Fruit fly (Drosophila melanogaster) whole organism, embryonic: Measurements from ENCODE around the gene Gale.
A peak's percentile ranks its signal among the peaks of the same experiment; 100 is the strongest.

Experiments used
- Awh ChIP-seq: fragments of 200-800 bp; sonication (Bioruptor generic); IDR thresholded peaks from 2 replicates; pipeline ENCODE4, ENCODE4 v1.3.6; 2022; ENCODE audit warnings: missing biosample characterization, missing genetic modification characterization
- BtbVII ChIP-seq: fragments of 200-800 bp; sonication (Bioruptor generic); optimal IDR thresholded peaks from 3 replicates; lab custom pipeline; 2017; ENCODE audit warnings: missing biosample characterization, mild to moderate bottlenecking, missing genetic modification characterization
- CG10321 ChIP-seq: fragments of 200-800 bp; sonication (Bioruptor generic); IDR thresholded peaks from 2 replicates; pipeline ENCODE4 v1.3.6; 2022; ENCODE audit warnings: missing biosample characterization, missing genetic modification characterization
- CG10979 ChIP-seq: fragments of 200-800 bp; sonication (Bioruptor generic); optimal IDR thresholded peaks from 2 replicates; lab custom pipeline; 2018; ENCODE audit warnings: missing biosample characterization, mild to moderate bottlenecking, missing genetic modification characterization, moderate library complexity
- CG12236 ChIP-seq: fragments of 200-800 bp; sonication (Bioruptor generic); optimal IDR thresholded peaks from 2 replicates; lab custom pipeline; 2016; ENCODE audit warnings: missing biosample characterization, missing genetic modification characterization
- CG13424 ChIP-seq: fragments of 200-800 bp; sonication (Bioruptor generic); optimal IDR thresholded peaks from 2 replicates; lab custom pipeline; 2019; ENCODE audit warnings: missing biosample characterization, mild to moderate bottlenecking, missing genetic modification characterization, moderate library complexity
- CG18262 ChIP-seq: fragments of 200-800 bp; optimal IDR thresholded peaks from 3 replicates; lab custom pipeline; 2019; ENCODE audit warnings: missing biosample characterization, mild to moderate bottlenecking, missing genetic modification characterization, moderate library complexity
- CG2129 ChIP-seq: fragments of 200-800 bp; sonication (Bioruptor generic); IDR thresholded peaks from 2 replicates; pipeline ENCODE4 v1.3.6; 2022; ENCODE audit warnings: missing biosample characterization, missing genetic modification characterization; ENCODE audit not compliant: partially characterized antibody
- CG2199 ChIP-seq: fragments of 200-800 bp; sonication (Bioruptor generic); IDR thresholded peaks from 3 replicates; pipeline ENCODE4 v1.3.6; 2022; ENCODE audit warnings: missing biosample characterization, missing genetic modification characterization
- CG2875 ChIP-seq: fragments of 200-800 bp; sonication (Bioruptor generic); optimal IDR thresholded peaks from 2 replicates; lab custom pipeline; 2017; ENCODE audit warnings: missing biosample characterization, mild to moderate bottlenecking, missing genetic modification characterization, missing genetic modification reagents
- CG30403 ChIP-seq: fragments of 200-800 bp; sonication (Bioruptor generic); optimal IDR thresholded peaks from 3 replicates; lab custom pipeline; 2016; ENCODE audit warnings: missing biosample characterization, missing genetic modification characterization
- CG33213 ChIP-seq: fragments of 200-800 bp; sonication (Bioruptor generic); optimal IDR thresholded peaks from 3 replicates; lab custom pipeline; 2016; ENCODE audit warnings: missing biosample characterization, missing genetic modification characterization
- CG3726 ChIP-seq: fragments of 200-800 bp; sonication (Bioruptor generic); IDR thresholded peaks from 3 replicates; pipeline ENCODE4, ENCODE4 v1.3.6; 2022; ENCODE audit warnings: missing biosample characterization, missing genetic modification characterization
- CG3838 ChIP-seq: fragments of 200-800 bp; sonication (Bioruptor generic); optimal IDR thresholded peaks from 3 replicates; lab custom pipeline; 2016; ENCODE audit warnings: missing biosample characterization, missing genetic modification characterization
- CG42726 ChIP-seq: fragments of 200-800 bp; sonication (Bioruptor generic); IDR thresholded peaks from 2 replicates; pipeline ENCODE4 v1.3.6; 2022; ENCODE audit warnings: missing biosample characterization, missing genetic modification characterization; ENCODE audit not compliant: partially characterized antibody
- CG4282 ChIP-seq: fragments of 200-800 bp; sonication (Bioruptor generic); optimal IDR thresholded peaks from 2 replicates; lab custom pipeline; 2016; ENCODE audit warnings: missing biosample characterization, missing genetic modification characterization
- CG4404 ChIP-seq: fragments of 200-800 bp; sonication (Bioruptor generic); IDR thresholded peaks from 2 replicates; pipeline ENCODE4 v1.3.6; 2022; ENCODE audit warnings: missing biosample characterization, missing genetic modification characterization
- CG4424 ChIP-seq: fragments of 200-800 bp; sonication (Bioruptor generic); optimal IDR thresholded peaks from 3 replicates; lab custom pipeline; 2016; ENCODE audit warnings: missing biosample characterization, missing genetic modification characterization
- CG5245 ChIP-seq: fragments of 200-800 bp; sonication (Bioruptor generic); optimal IDR thresholded peaks from 3 replicates; lab custom pipeline; 2016; ENCODE audit warnings: missing biosample characterization, missing genetic modification characterization
- CG5953 ChIP-seq: fragments of 200-800 bp; sonication (Bioruptor generic); IDR thresholded peaks from 2 replicates; pipeline ENCODE4 v1.3.6; 2022; ENCODE audit warnings: missing biosample characterization, missing genetic modification characterization
- CG6683 ChIP-seq: fragments of 200-800 bp; sonication (Bioruptor generic); optimal IDR thresholded peaks from 2 replicates; lab custom pipeline; 2017; ENCODE audit warnings: missing biosample characterization, mild to moderate bottlenecking, missing genetic modification characterization, missing genetic modification reagents
- CG8089 ChIP-seq: fragments of 200-800 bp; sonication (Bioruptor generic); optimal IDR thresholded peaks from 3 replicates; lab custom pipeline; 2016; ENCODE audit warnings: missing biosample characterization, missing genetic modification characterization
- CG8359 ChIP-seq: fragments of 200-800 bp; sonication (Bioruptor generic); optimal IDR thresholded peaks from 2 replicates; lab custom pipeline; 2017; ENCODE audit warnings: missing biosample characterization, mild to moderate bottlenecking, missing genetic modification characterization, borderline replicate concordance
- Chrac-16 ChIP-seq: fragments of 200-800 bp; sonication (Bioruptor generic); optimal IDR thresholded peaks from 3 replicates; lab custom pipeline; 2016; ENCODE audit warnings: missing biosample characterization, missing genetic modification characterization
- Dek ChIP-seq: fragments of 200-800 bp; sonication (Bioruptor generic); optimal IDR thresholded peaks from 3 replicates; lab custom pipeline; 2019; ENCODE audit warnings: missing biosample characterization, mild to moderate bottlenecking, missing genetic modification characterization, moderate library complexity
- Doc3 ChIP-seq: fragments of 200-800 bp; sonication (Bioruptor generic); IDR thresholded peaks from 3 replicates; pipeline ENCODE4 v1.3.6; 2022; ENCODE audit warnings: missing biosample characterization, missing genetic modification characterization; ENCODE audit not compliant: partially characterized antibody
- HmgZ ChIP-seq: fragments of 200-800 bp; sonication (Bioruptor generic); optimal IDR thresholded peaks from 2 replicates; lab custom pipeline; 2018; ENCODE audit warnings: missing biosample characterization, mild to moderate bottlenecking, missing genetic modification characterization
- NK7.1 ChIP-seq: fragments of 200-800 bp; sonication (Bioruptor generic); optimal IDR thresholded peaks from 3 replicates; lab custom pipeline; 2016; ENCODE audit warnings: missing biosample characterization, missing genetic modification characterization
- Opbp ChIP-seq: fragments of 200-800 bp; sonication (Bioruptor generic); IDR thresholded peaks from 3 replicates; pipeline ENCODE4 v1.3.6; 2022; ENCODE audit warnings: missing biosample characterization, missing genetic modification characterization; ENCODE audit not compliant: partially characterized antibody
- Ptx1 ChIP-seq: fragments of 200-800 bp; sonication (Bioruptor generic); IDR thresholded peaks from 2 replicates; pipeline ENCODE4 v1.3.6; 2022; ENCODE audit warnings: missing biosample characterization, missing genetic modification characterization
- Ravus ChIP-seq: fragments of 200-800 bp; sonication (Bioruptor generic); IDR thresholded peaks from 2 replicates; pipeline ENCODE4 v1.3.6; 2022; ENCODE audit warnings: missing biosample characterization, missing genetic modification characterization
- Sry-β ChIP-seq: fragments of 200-800 bp; sonication (Bioruptor generic); optimal IDR thresholded peaks from 2 replicates; lab custom pipeline; 2018; ENCODE audit warnings: missing biosample characterization, mild to moderate bottlenecking, missing genetic modification characterization, moderate library complexity
- Usf ChIP-seq: fragments of 200-800 bp; sonication (Bioruptor generic); optimal IDR thresholded peaks from 2 replicates; lab custom pipeline; 2017; ENCODE audit warnings: missing genotype, missing biosample characterization, missing genetic modification characterization
- ab ChIP-seq: fragments of 200-800 bp; sonication (Bioruptor generic); optimal IDR thresholded peaks from 2 replicates; lab custom pipeline; 2016; ENCODE audit warnings: missing biosample characterization, missing genetic modification characterization
- aop ChIP-seq: fragments of 200-800 bp; sonication (Bioruptor generic); IDR thresholded peaks from 2 replicates; pipeline ENCODE4 v1.3.6; 2022; ENCODE audit warnings: missing biosample characterization, missing genetic modification characterization
- caup ChIP-seq: fragments of 200-800 bp; sonication (Bioruptor generic); optimal IDR thresholded peaks from 3 replicates; lab custom pipeline; 2017; ENCODE audit warnings: missing biosample characterization, mild to moderate bottlenecking, missing genetic modification characterization, moderate library complexity; ENCODE audit not compliant: severe bottlenecking
- dysf ChIP-seq: fragments of 200-800 bp; sonication (Bioruptor generic); IDR thresholded peaks from 3 replicates; pipeline ENCODE4 v1.3.6; 2022; ENCODE audit warnings: missing biosample characterization, missing genetic modification characterization
- ems ChIP-seq: fragments of 200-800 bp; sonication (Bioruptor generic); optimal IDR thresholded peaks from 3 replicates; lab custom pipeline; 2016; ENCODE audit warnings: missing biosample characterization, missing genetic modification characterization
- fd64A ChIP-seq: fragments of 200-800 bp; sonication (Bioruptor generic); optimal IDR thresholded peaks from 3 replicates; lab custom pipeline; 2018; ENCODE audit warnings: missing biosample characterization, mild to moderate bottlenecking, missing genetic modification characterization
- insv ChIP-seq, 2 experiments: fragments of 200-800 bp; sonication (Bioruptor generic); optimal IDR thresholded peaks; 3 replicates each; lab custom pipeline; 2016 to 2018; ENCODE audit warnings: missing biosample characterization in 2 of 2, missing genetic modification characterization in 2 of 2
- jigr1 ChIP-seq: fragments of 200-800 bp; sonication (Bioruptor generic); IDR thresholded peaks from 3 replicates; pipeline ENCODE4 v1.3.6; 2022; ENCODE audit warnings: missing biosample characterization, missing genetic modification characterization
- kni ChIP-seq: fragments of 200-800 bp; sonication (Bioruptor generic); optimal IDR thresholded peaks from 3 replicates; lab custom pipeline; 2017; ENCODE audit warnings: mild to moderate bottlenecking, missing biosample characterization, missing genetic modification reagents, missing genetic modification characterization
- pfk ChIP-seq: fragments of 200-800 bp; sonication (Bioruptor generic); optimal IDR thresholded peaks from 2 replicates; lab custom pipeline; 2018; ENCODE audit warnings: missing biosample characterization, mild to moderate bottlenecking, missing genetic modification characterization, moderate library complexity
- pum ChIP-seq: fragments of 200-800 bp; sonication (Bioruptor generic); optimal IDR thresholded peaks from 2 replicates; lab custom pipeline; 2016; ENCODE audit warnings: missing biosample characterization, missing genetic modification characterization
- repo ChIP-seq: fragments of 200-800 bp; sonication (Bioruptor generic); optimal IDR thresholded peaks from 2 replicates; lab custom pipeline; 2016; ENCODE audit warnings: missing biosample characterization, missing genetic modification characterization
- rib ChIP-seq: fragments of 200-800 bp; sonication (Bioruptor generic); IDR thresholded peaks from 2 replicates; pipeline ENCODE4 v1.3.6; 2022; ENCODE audit warnings: missing biosample characterization, missing genetic modification characterization
- tna ChIP-seq: fragments of 200-800 bp; sonication (Bioruptor generic); IDR thresholded peaks from 2 replicates; pipeline ENCODE4 v1.3.6; 2022; ENCODE audit warnings: missing biosample characterization, missing genetic modification characterization; ENCODE audit not compliant: partially characterized antibody
- vfl ChIP-seq: fragments of 200-800 bp; sonication (Bioruptor generic); optimal IDR thresholded peaks from 2 replicates; lab custom pipeline; 2016; ENCODE audit warnings: missing biosample characterization, missing genetic modification characterization
- wor ChIP-seq: fragments of 200-800 bp; sonication (Bioruptor generic); IDR thresholded peaks from 2 replicates; pipeline ENCODE4 v1.3.6; 2022; ENCODE audit warnings: missing biosample characterization, missing genetic modification characterization
- yki ChIP-seq: fragments of >200 bp; optimal IDR thresholded peaks from 3 replicates; lab custom pipeline; 2018

The Gale gene

DNA sequence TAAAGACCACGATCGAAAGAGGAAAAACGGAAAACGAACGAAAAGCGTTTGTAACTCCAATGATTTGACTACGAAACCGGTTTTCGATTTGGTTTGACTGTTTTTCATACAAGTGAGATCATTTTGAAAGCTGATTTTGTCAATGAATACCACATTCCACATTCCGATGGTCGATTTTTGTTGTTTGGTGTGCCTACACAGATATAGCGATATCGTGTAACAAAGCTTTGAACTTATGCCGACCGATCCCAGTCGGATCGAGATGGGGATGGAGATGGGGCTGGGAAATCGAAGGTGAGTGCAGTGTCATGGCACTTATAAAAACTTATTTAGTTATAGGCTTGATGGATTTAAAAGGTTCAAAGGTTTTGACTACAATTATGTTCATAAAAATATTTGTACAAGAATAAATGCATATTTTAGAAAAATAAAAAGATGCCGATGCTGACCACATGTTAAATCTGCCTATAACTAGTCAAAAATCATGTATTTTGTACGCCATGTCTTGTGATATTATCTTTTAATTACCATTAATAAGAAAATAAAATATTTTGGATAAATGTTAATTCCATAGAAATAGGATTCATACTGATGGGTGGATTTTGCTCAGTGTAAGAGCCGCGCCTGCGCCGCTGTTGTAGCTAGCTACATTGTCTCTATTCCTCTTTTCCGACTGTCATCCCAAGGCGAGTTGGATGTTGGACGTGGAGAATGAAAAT is 6.0 kb upstream of the Gale start (continued):
- no peak for TF ChIP-seq tna (GFP tag; lab: Robert Waterston, UW)
- TF ChIP-seq Opbp (GFP tag; lab: Robert Waterston, UW), result no peak
- TF ChIP-seq CG2129 (GFP tag; lab: Robert Waterston, UW), result no peak
- TF ChIP-seq kni (GFP tag; lab: Kevin White, UChicago), result no peak
- TF ChIP-seq pum (GFP tag; lab: Kevin White, UChicago), result no peak
- no peak for TF ChIP-seq ems (GFP tag; lab: Kevin White, UChicago)
- TF ChIP-seq CG18262 (tag; lab: Kevin White, UChicago), result peak; percentile 80
- TF ChIP-seq Doc3, result no peak
- TF ChIP-seq CG5245, result no peak
- TF ChIP-seq CG3838 (GFP tag; lab: Kevin White, UChicago), result no peak
- TF ChIP-seq CG2875 (GFP tag; lab: Kevin White, UChicago), result peak; percentile 51
- TF ChIP-seq vfl (GFP tag; lab: Kevin White, UChicago), result no peak
- no peak for TF ChIP-seq fd64A (GFP tag; lab: Kevin White, UChicago)
- TF ChIP-seq caup (GFP tag; lab: Kevin White, UChicago), result no peak
- TF ChIP-seq Dek (tag; lab: Kevin White, UChicago), result peak; percentile 41
- TF ChIP-seq NK7.1 (GFP tag; lab: Kevin White, UChicago), result no peak
- peak; percentile 66 for TF ChIP-seq dysf (GFP tag; lab: Robert Waterston, UW)
- no peak for TF ChIP-seq jigr1
- peak; percentile 3 for TF ChIP-seq Usf (GFP tag; lab: Kevin White, UChicago)
- TF ChIP-seq CG4282 (GFP tag; lab: Kevin White, UChicago), result no peak
- no peak for TF ChIP-seq repo (GFP tag; lab: Kevin White, UChicago)
- TF ChIP-seq CG3726 (GFP tag; lab: Robert Waterston, UW), result no peak
- no peak for TF ChIP-seq CG5953 (GFP tag; lab: Robert Waterston, UW)
- TF ChIP-seq wor (GFP tag; lab: Robert Waterston, UW), result no peak
- TF ChIP-seq Awh (GFP tag; lab: Robert Waterston, UW), result peak; percentile 17; the same call in 1 of the 2 replicates
- TF ChIP-seq CG8359, result peak; percentile 12
- TF ChIP-seq Ravus (GFP tag; lab: Robert Waterston, UW), result no peak
- no peak for TF ChIP-seq rib (GFP tag; lab: Robert Waterston, UW)
- TF ChIP-seq CG4404 (GFP tag; lab: Robert Waterston, UW), result no peak
- TF ChIP-seq yki (lab: Kevin White, UChicago), result no peak
- peak; percentile 31 for TF ChIP-seq Sry-β (GFP tag; lab: Kevin White, UChicago)
- TF ChIP-seq insv (GFP tag; optimal IDR thresholded peaks at IDR 0.05; lab: Kevin White, UChicago), result no peak
- TF ChIP-seq CG6683 (GFP tag; lab: Kevin White, UChicago), result no peak
- TF ChIP-seq BtbVII, result peak; percentile 60
- TF ChIP-seq HmgZ (tag; lab: Kevin White, UChicago), result no peak
- peak; percentile 80 for TF ChIP-seq CG10979 (tag; lab: Kevin White, UChicago)
- no peak for TF ChIP-seq CG42726
- no peak for TF ChIP-seq ab (GFP tag; lab: Kevin White, UChicago)
- no peak for TF ChIP-seq CG12236 (GFP tag; lab: Kevin White, UChicago)
- no peak for TF ChIP-seq CG10321
- no peak; the same call in 1 of the 2 replicates for TF ChIP-seq aop
- TF ChIP-seq Chrac-16 (GFP tag; lab: Kevin White, UChicago), result peak; percentile 43
- peak; percentile 69 for TF ChIP-seq CG30403 (GFP tag; lab: Kevin White, UChicago)
- TF ChIP-seq CG8089 (GFP tag; lab: Kevin White, UChicago), result no peak
- TF ChIP-seq CG2199 (GFP tag; lab: Robert Waterston, UW), result peak; percentile 7; the same call in 1 of the 3 replicates
- TF ChIP-seq CG13424, result peak; percentile 71
- TF ChIP-seq Ptx1 (GFP tag; lab: Robert Waterston, UW), result peak; percentile 68; the same call in 1 of the 2 replicates
- TF ChIP-seq pfk (GFP tag; lab: Kevin White, UChicago), result no peak
- peak; percentile 71 for TF ChIP-seq CG4424 (GFP tag; lab: Kevin White, UChicago)
- no peak for TF ChIP-seq CG33213 (GFP tag; lab: Kevin White, UChicago)
